Fruit fly (Drosophila melanogaster): Measurements from ENCODE around the gene mbm.

mbm gene

dm6 chr2L:250507-251215 is 22.9 kb downstream of the mbm start, which contains the start of gene kis:
Gene kis, minus strand, starts transcription at chr2L:250823.
- TF ChIP-seq OdsH (GFP tag; optimal IDR thresholded peaks at IDR 0.05) = peak; percentile 5
- peak; percentile 21 for TF ChIP-seq rgr (GFP tag; optimal IDR thresholded peaks at IDR 0.05)
- TF ChIP-seq h (GFP tag; optimal IDR thresholded peaks at IDR 0.05) = peak; percentile 69
- TF ChIP-seq brk (GFP tag; optimal IDR thresholded peaks at IDR 0.05) = no peak
- TF ChIP-seq Jra (GFP tag; optimal IDR thresholded peaks at IDR 0.05) = peak; percentile 64
- peak; percentile 13 for TF ChIP-seq Myc (optimal IDR thresholded peaks at IDR 0.05)
- no peak for TF ChIP-seq sage (GFP tag; optimal IDR thresholded peaks at IDR 0.05)
- no peak for TF ChIP-seq Vsx2 (GFP tag; optimal IDR thresholded peaks at IDR 0.05; ENCODE audit: partially characterized antibody)
- TF ChIP-seq pan (optimal IDR thresholded peaks at IDR 0.05) = no peak
- no peak for TF ChIP-seq Rel (GFP tag; optimal IDR thresholded peaks at IDR 0.05)
- peak; percentile 31 for TF ChIP-seq Rel (tag; optimal IDR thresholded peaks at IDR 0.05)
- TF ChIP-seq psq (GFP tag; optimal IDR thresholded peaks at IDR 0.05) = peak; percentile 95
- no peak for TF ChIP-seq lola (GFP tag; optimal IDR thresholded peaks at IDR 0.05)
- TF ChIP-seq woc (GFP tag; optimal IDR thresholded peaks at IDR 0.05) = peak; percentile 11
- peak; percentile 20 for TF ChIP-seq CG9705 (GFP tag; optimal IDR thresholded peaks at IDR 0.05)
- no peak for TF ChIP-seq Dfd (GFP tag; optimal IDR thresholded peaks at IDR 0.05)
- TF ChIP-seq CrebA (GFP tag; optimal IDR thresholded peaks at IDR 0.05; ENCODE audit: borderline replicate concordance) = no peak
- TF ChIP-seq tai (GFP tag; optimal IDR thresholded peaks at IDR 0.05) = no peak
- TF ChIP-seq Hnf4 (GFP tag; optimal IDR thresholded peaks at IDR 0.05) = no peak
- peak; percentile 33 for TF ChIP-seq Hr83 (GFP tag; optimal IDR thresholded peaks at IDR 0.05; ENCODE audit: poor library complexity, severe bottlenecking)
- TF ChIP-seq br (GFP tag; optimal IDR thresholded peaks at IDR 0.05) = peak; percentile 41
- no peak for TF ChIP-seq usp (GFP tag; optimal IDR thresholded peaks at IDR 0.05)
- peak; percentile 34 for TF ChIP-seq HLH106 (tag; optimal IDR thresholded peaks at IDR 0.05)
- peak in 1 of 2 experiments; percentile 48 for TF ChIP-seq foxo (GFP tag; optimal IDR thresholded peaks at IDR 0.05)
- peak; percentile 55 for TF ChIP-seq Sp1 (GFP tag; optimal IDR thresholded peaks at IDR 0.05)
- TF ChIP-seq Mio (GFP tag; optimal IDR thresholded peaks at IDR 0.05) = no peak
- no peak for TF ChIP-seq dsf (GFP tag; optimal IDR thresholded peaks at IDR 0.05; ENCODE audit: borderline replicate concordance)
- no peak for TF ChIP-seq GATAd (GFP tag; optimal IDR thresholded peaks at IDR 0.05)

- no peak for TF ChIP-seq sv (GFP tag; optimal IDR thresholded peaks at IDR 0.05)
- peak; percentile 37 for TF ChIP-seq ey (GFP tag; optimal IDR thresholded peaks at IDR 0.05)
- no peak for TF ChIP-seq Mio (GFP tag; optimal IDR thresholded peaks at IDR 0.05)
- no peak for TF ChIP-seq Hr83 (GFP tag; optimal IDR thresholded peaks at IDR 0.05; ENCODE audit: poor library complexity, severe bottlenecking)
- TF ChIP-seq Rel (GFP tag; optimal IDR thresholded peaks at IDR 0.05) = no peak
- TF ChIP-seq Rel (tag; optimal IDR thresholded peaks at IDR 0.05) = no peak
- TF ChIP-seq fru (GFP tag; optimal IDR thresholded peaks at IDR 0.05) = peak; percentile 40
- TF ChIP-seq foxo (GFP tag; optimal IDR thresholded peaks at IDR 0.05) = peak in 1 of 2 experiments; percentile 49
- TF ChIP-seq Myc (optimal IDR thresholded peaks at IDR 0.05) = no peak
- no peak for TF ChIP-seq HLH106 (tag; optimal IDR thresholded peaks at IDR 0.05)
- peak; percentile 9 for TF ChIP-seq woc (GFP tag; optimal IDR thresholded peaks at IDR 0.05)
- TF ChIP-seq OdsH (GFP tag; optimal IDR thresholded peaks at IDR 0.05) = no peak
- no peak for TF ChIP-seq jim (GFP tag; optimal IDR thresholded peaks at IDR 0.05)
- no peak for TF ChIP-seq brk (GFP tag; optimal IDR thresholded peaks at IDR 0.05)
- TF ChIP-seq Hr78 (GFP tag; optimal IDR thresholded peaks at IDR 0.05) = no peak
- TF ChIP-seq Abd-B (GFP tag; optimal IDR thresholded peaks at IDR 0.05) = no peak
- no peak for TF ChIP-seq dsf (GFP tag; optimal IDR thresholded peaks at IDR 0.05; ENCODE audit: borderline replicate concordance)
- TF ChIP-seq tai (GFP tag; optimal IDR thresholded peaks at IDR 0.05) = no peak
- no peak for TF ChIP-seq lola (GFP tag; optimal IDR thresholded peaks at IDR 0.05)
- no peak for TF ChIP-seq CG32264 (GFP tag; optimal IDR thresholded peaks at IDR 0.05)
- no peak for TF ChIP-seq Sp1 (GFP tag; optimal IDR thresholded peaks at IDR 0.05)
- peak; percentile 52 for TF ChIP-seq br (GFP tag; optimal IDR thresholded peaks at IDR 0.05)
- TF ChIP-seq Dif (GFP tag; optimal IDR thresholded peaks at IDR 0.05; ENCODE audit: partially characterized antibody) = peak; percentile 90
- TF ChIP-seq dl (GFP tag; optimal IDR thresholded peaks at IDR 0.05; ENCODE audit: insufficient read depth in 1 of 2, partially characterized antibody in 2 of 2) = peak; percentile 63 to 83
- TF ChIP-seq N (GFP tag; optimal IDR thresholded peaks at IDR 0.05) = no peak
- no peak for TF ChIP-seq rgr (GFP tag; optimal IDR thresholded peaks at IDR 0.05)
- no peak for TF ChIP-seq usp (GFP tag; optimal IDR thresholded peaks at IDR 0.05)
- TF ChIP-seq CrebA (GFP tag; optimal IDR thresholded peaks at IDR 0.05; ENCODE audit: borderline replicate concordance) = no peak
- TF ChIP-seq sage (GFP tag; optimal IDR thresholded peaks at IDR 0.05) = no peak
- no peak for TF ChIP-seq dmrt93B (GFP tag; optimal IDR thresholded peaks at IDR 0.05)
- no peak for TF ChIP-seq Dfd (GFP tag; optimal IDR thresholded peaks at IDR 0.05)
- no peak for TF ChIP-seq h (GFP tag; optimal IDR thresholded peaks at IDR 0.05)
- no peak for TF ChIP-seq CG9705 (GFP tag; optimal IDR thresholded peaks at IDR 0.05)
- TF ChIP-seq Vsx2 (GFP tag; optimal IDR thresholded peaks at IDR 0.05; ENCODE audit: partially characterized antibody) = no peak
- TF ChIP-seq pan (optimal IDR thresholded peaks at IDR 0.05) = no peak
- TF ChIP-seq Jra (GFP tag; optimal IDR thresholded peaks at IDR 0.05) = peak; percentile 39
- peak; percentile 27 for TF ChIP-seq Hnf4 (GFP tag; optimal IDR thresholded peaks at IDR 0.05)
- peak; percentile 55 for TF ChIP-seq psq (GFP tag; optimal IDR thresholded peaks at IDR 0.05)
- TF ChIP-seq GATAd (GFP tag; optimal IDR thresholded peaks at IDR 0.05) = no peak
Measured at dm6 chr2L:249048-249825, 24.3 kb downstream of the mbm start.

All from whole organism, wandering third instar larva.